Fruit fly (Drosophila melanogaster): ENCODE results near the gene Sarm.

The Sarm gene

dm6 chr3L:8058190-8058997 lies 5.3 kb upstream of the Sarm start, which contains the start of gene bip1 (continued):
- TF ChIP-seq tll (GFP tag; optimal IDR thresholded peaks at IDR 0.05) (no peak), lov (optimal IDR thresholded peaks at IDR 0.05) (no peak), lov (GFP tag; IDR thresholded peaks at IDR 0.05) (no peak), CG2875 (GFP tag; optimal IDR thresholded peaks at IDR 0.05) (peak; percentile 56), D19B (GFP tag; optimal IDR thresholded peaks at IDR 0.05) (no peak), lbe (GFP tag; optimal IDR thresholded peaks at IDR 0.05) (peak; percentile 26), vvl (GFP tag; IDR thresholded peaks at IDR 0.05) (peak; percentile 33; the same call in 1 of the 2 replicates), Vsx1 (GFP tag; optimal IDR thresholded peaks at IDR 0.05) (peak; percentile 57), Hr51 (GFP tag; optimal IDR thresholded peaks at IDR 0.05) (peak in 1 of 2 experiments; percentile 36), ATbp (GFP tag; optimal IDR thresholded peaks at IDR 0.05) (peak; percentile 60), CG14710 (tag; optimal IDR thresholded peaks at IDR 0.05) (peak; percentile 39), Trl (optimal IDR thresholded peaks at IDR 0.05) (peak; percentile 18 to 24), Trl (GFP tag; optimal IDR thresholded peaks at IDR 0.05) (no peak), emc (GFP tag; optimal IDR thresholded peaks at IDR 0.05) (no peak), Rx (GFP tag; IDR thresholded peaks at IDR 0.05) (no peak), Pdp1 (GFP tag; optimal IDR thresholded peaks at IDR 0.05) (peak in 1 of 2 experiments; percentile 57), CG15514 (GFP tag; optimal IDR thresholded peaks at IDR 0.05) (no peak), CTCF (GFP tag; optimal IDR thresholded peaks at IDR 0.05) (peak; percentile 62), nau (GFP tag; optimal IDR thresholded peaks at IDR 0.05) (peak; percentile 24), Hr3 (GFP tag; optimal IDR thresholded peaks at IDR 0.05) (no peak), CG18262 (tag; optimal IDR thresholded peaks at IDR 0.05) (peak; percentile 12), pan (optimal IDR thresholded peaks at IDR 0.05) (no peak), pan (GFP tag; optimal IDR thresholded peaks at IDR 0.05 in 1 of 2, IDR thresholded peaks at IDR 0.05 in 1 of 2) (peak in 1 of 2 experiments; percentile 18), lab (GFP tag; optimal IDR thresholded peaks at IDR 0.05) (peak; percentile 34), CG1529 (GFP tag; optimal IDR thresholded peaks at IDR 0.05) (peak; percentile 40), pnt (GFP tag; optimal IDR thresholded peaks at IDR 0.05) (no peak), fd64A (GFP tag; optimal IDR thresholded peaks at IDR 0.05) (peak; percentile 56), nerfin-1 (tag; optimal IDR thresholded peaks at IDR 0.05) (peak; percentile 20), nerfin-2 (GFP tag; IDR thresholded peaks at IDR 0.05; ENCODE audit: partially characterized antibody) (no peak), CG13287 (GFP tag; IDR thresholded peaks at IDR 0.05; ENCODE audit: partially characterized antibody) (peak; percentile 37; the same call in 1 of the 2 replicates), CG6272 (GFP tag; IDR thresholded peaks at IDR 0.05) (no peak), B-H2 (GFP tag; optimal IDR thresholded peaks at IDR 0.05) (no peak), CG4282 (GFP tag; optimal IDR thresholded peaks at IDR 0.05) (no peak), gfzf (GFP tag; optimal IDR thresholded peaks at IDR 0.05) (no peak), CG9215 (GFP tag; IDR thresholded peaks at IDR 0.05) (no peak), nmo (GFP tag; optimal IDR thresholded peaks at IDR 0.05) (no peak), CG1602 (GFP tag; optimal IDR thresholded peaks at IDR 0.05) (no peak), Doc3 (GFP tag; IDR thresholded peaks at IDR 0.05; ENCODE audit: partially characterized antibody) (no peak), CG2712 (tag; optimal IDR thresholded peaks at IDR 0.05) (no peak), Med (GFP tag) (peak; percentile 71), CG12942 (GFP tag; optimal IDR thresholded peaks at IDR 0.05) (no peak), Lpt (GFP tag; optimal IDR thresholded peaks at IDR 0.05) (no peak), CG14014 (GFP tag; IDR thresholded peaks at IDR 0.05) (peak; percentile 15; the same call in 1 of the 2 replicates), insv (GFP tag; optimal IDR thresholded peaks at IDR 0.05) (no peak), HLH3B (GFP tag; IDR thresholded peaks at IDR 0.05) (peak; percentile 32; the same call in 1 of the 2 replicates), TFAM (GFP tag; optimal IDR thresholded peaks at IDR 0.05) (no peak), slp2 (GFP tag; optimal IDR thresholded peaks at IDR 0.05) (no peak), PHDP (tag; optimal IDR thresholded peaks at IDR 0.05) (no peak), Hey (tag; optimal IDR thresholded peaks at IDR 0.05) (peak; percentile 2)

Data from whole organism, embryonic.